Worm (Caenorhabditis elegans) whole organism, mixed stage, embryonic: ENCODE data around the gene arc-1.

ENCODE experiments used
- M03D4.4 ChIP-seq: sonication (generic microtip); optimal IDR thresholded peaks from 2 replicates; lab custom pipeline; 2017; ENCODE audit warnings: mild to moderate bottlenecking, missing genetic modification characterization, missing compliant biosample characterization
- bed-3 ChIP-seq: fragments of 200-800 bp; sonication (Bioruptor generic); optimal IDR thresholded peaks from 3 replicates; lab custom pipeline; 2018; ENCODE audit warnings: mild to moderate bottlenecking, missing genetic modification characterization, moderate library complexity, missing compliant biosample characterization
- blmp-1 ChIP-seq: fragments of 150-350 bp; optimal IDR thresholded peaks from 2 replicates; lab custom pipeline; 2014; ENCODE audit warnings: missing biosample characterization, missing genetic modification characterization
- ceh-39 ChIP-seq: fragments of 150-350 bp; optimal IDR thresholded peaks from 2 replicates; lab custom pipeline; 2014; ENCODE audit warnings: missing biosample characterization, missing genetic modification characterization
- ceh-43 ChIP-seq: fragments of 200-800 bp; sonication (Bioruptor generic); optimal IDR thresholded peaks from 2 replicates; lab custom pipeline; 2018; ENCODE audit warnings: mild to moderate bottlenecking, missing genetic modification characterization, moderate library complexity, missing compliant biosample characterization
- ceh-83 ChIP-seq: fragments of 200-800 bp; sonication (Bioruptor generic); optimal IDR thresholded peaks from 2 replicates; lab custom pipeline; 2018; ENCODE audit warnings: mild to moderate bottlenecking, missing genetic modification characterization, missing compliant biosample characterization
- ces-1 ChIP-seq: fragments of 150-350 bp; optimal IDR thresholded peaks from 2 replicates; lab custom pipeline; 2014; ENCODE audit warnings: missing biosample characterization, missing genetic modification reagents, missing genetic modification characterization
- cnd-1 ChIP-seq: fragments of 200-800 bp; sonication (Bioruptor generic); optimal IDR thresholded peaks from 2 replicates; lab custom pipeline; 2018; ENCODE audit warnings: mild to moderate bottlenecking, missing genetic modification characterization, missing compliant biosample characterization
- drap-1 ChIP-seq: fragments of 200-800 bp; sonication (Bioruptor generic); optimal IDR thresholded peaks from 3 replicates; lab custom pipeline; 2018; ENCODE audit warnings: mild to moderate bottlenecking, missing genetic modification characterization, missing compliant biosample characterization
- elt-1 ChIP-seq: sonication (generic microtip); optimal IDR thresholded peaks from 2 replicates; lab custom pipeline; 2017; ENCODE audit warnings: missing genetic modification characterization, mild to moderate bottlenecking, missing compliant biosample characterization, antibody characterized with exemption, moderate library complexity, borderline replicate concordance; ENCODE audit not compliant: insufficient read depth
- elt-3 ChIP-seq: fragments of 150-350 bp; optimal IDR thresholded peaks from 2 replicates; lab custom pipeline; 2014; ENCODE audit warnings: missing biosample characterization, missing genetic modification characterization
- flh-1 ChIP-seq: fragments of 200-800 bp; sonication (Bioruptor generic); optimal IDR thresholded peaks from 2 replicates; lab custom pipeline; 2018; ENCODE audit warnings: mild to moderate bottlenecking, missing genetic modification characterization, moderate library complexity, missing compliant biosample characterization
- ham-2 ChIP-seq: fragments of 200-800 bp; sonication (Bioruptor generic); optimal IDR thresholded peaks from 2 replicates; lab custom pipeline; 2018; ENCODE audit warnings: mild to moderate bottlenecking, missing genetic modification characterization, missing compliant biosample characterization
- hlh-1 ChIP-seq: fragments of 150-350 bp; optimal IDR thresholded peaks from 2 replicates; lab custom pipeline; 2014; ENCODE audit warnings: missing biosample characterization, missing genetic modification reagents, missing genetic modification characterization
- lin-13 ChIP-seq: fragments of 150-350 bp; optimal IDR thresholded peaks from 2 replicates; lab custom pipeline; 2014; ENCODE audit warnings: missing biosample characterization, missing genetic modification characterization
- lin-32 ChIP-seq: fragments of 200-800 bp; sonication (Bioruptor generic); optimal IDR thresholded peaks from 2 replicates; lab custom pipeline; 2018; ENCODE audit warnings: mild to moderate bottlenecking, missing genetic modification characterization, missing compliant biosample characterization
- lsy-2 ChIP-seq: fragments of 150-350 bp; optimal IDR thresholded peaks from 2 replicates; lab custom pipeline; 2014; ENCODE audit warnings: missing biosample characterization, missing genetic modification characterization
- mab-5 ChIP-seq: fragments of 150-350 bp; optimal IDR thresholded peaks from 2 replicates; lab custom pipeline; 2014; ENCODE audit warnings: missing biosample characterization, missing genetic modification characterization
- mep-1 ChIP-seq: fragments of 150-350 bp; optimal IDR thresholded peaks from 2 replicates; lab custom pipeline; 2017; ENCODE audit warnings: missing biosample characterization, missing genetic modification reagents, missing genetic modification characterization, inconsistent platforms
- nhr-12 ChIP-seq: fragments of 150-350 bp; optimal IDR thresholded peaks from 2 replicates; lab custom pipeline; 2014; ENCODE audit warnings: missing biosample characterization, missing genetic modification characterization
- nhr-2 ChIP-seq: fragments of 150-350 bp; optimal IDR thresholded peaks from 2 replicates; lab custom pipeline; 2014; ENCODE audit warnings: missing biosample characterization, missing genetic modification characterization
- nhr-237 ChIP-seq: fragments of 150-350 bp; optimal IDR thresholded peaks from 2 replicates; lab custom pipeline; 2014; ENCODE audit warnings: missing biosample characterization, missing genetic modification characterization
- nhr-28 ChIP-seq: fragments of 150-350 bp; optimal IDR thresholded peaks from 2 replicates; lab custom pipeline; 2014; ENCODE audit warnings: missing biosample characterization, missing genetic modification characterization
- nhr-76 ChIP-seq: sonication (generic microtip); optimal IDR thresholded peaks from 2 replicates; lab custom pipeline; 2017; ENCODE audit warnings: missing biosample characterization, missing genetic modification characterization
- snpc-4 ChIP-seq: fragments of 150-350 bp; optimal IDR thresholded peaks from 2 replicates; lab custom pipeline; 2014; ENCODE audit warnings: missing biosample characterization, missing genetic modification characterization
- sptf-1 ChIP-seq: sonication (generic microtip); optimal IDR thresholded peaks from 2 replicates; lab custom pipeline; 2017; ENCODE audit warnings: mild to moderate bottlenecking, missing genetic modification characterization, moderate library complexity, missing compliant biosample characterization
- tbx-8 ChIP-seq: fragments of 200-800 bp; sonication (Bioruptor generic); optimal IDR thresholded peaks from 2 replicates; lab custom pipeline; 2018; ENCODE audit warnings: mild to moderate bottlenecking, missing genetic modification characterization, moderate library complexity, missing compliant biosample characterization
- unc-120 ChIP-seq: sonication (generic microtip); optimal IDR thresholded peaks from 2 replicates; lab custom pipeline; 2017; ENCODE audit warnings: missing genetic modification characterization, missing compliant biosample characterization; ENCODE audit not compliant: poor library complexity, severe bottlenecking
- unc-39 ChIP-seq: fragments of 150-350 bp; optimal IDR thresholded peaks from 2 replicates; lab custom pipeline; 2014; ENCODE audit warnings: missing biosample characterization, missing genetic modification characterization
- unc-62 ChIP-seq: fragments of 150-350 bp; optimal IDR thresholded peaks from 2 replicates; lab custom pipeline; 2014; ENCODE audit warnings: missing biosample characterization, missing genetic modification reagents, missing genetic modification characterization
- zip-8 ChIP-seq: fragments of 150-350 bp; optimal IDR thresholded peaks from 2 replicates; lab custom pipeline; 2014; ENCODE audit warnings: missing biosample characterization, missing genetic modification characterization
- ztf-11 ChIP-seq: fragments of 150-350 bp; optimal IDR thresholded peaks from 2 replicates; lab custom pipeline; 2014; ENCODE audit warnings: missing biosample characterization, missing genetic modification characterization

The arc-1 gene

ce11 chrII:9677470-9677869, 2.7 kb downstream of the arc-1 start:
- TF ChIP-seq unc-39 (tag; lab: Kevin White, UChicago) = no peak
- TF ChIP-seq ztf-11 (tag; lab: Kevin White, UChicago) = no peak
- TF ChIP-seq ceh-83 (GFP tag; lab: Kevin White, UChicago) = no peak
- no peak for TF ChIP-seq M03D4.4
- TF ChIP-seq snpc-4 = no peak
- no peak for TF ChIP-seq elt-1 (tag; lab: Kevin White, UChicago)
- no peak for TF ChIP-seq nhr-76 (tag; lab: Kevin White, UChicago)
- no peak for TF ChIP-seq hlh-1 (tag; lab: Kevin White, UChicago)
- no peak for TF ChIP-seq ceh-39 (tag; lab: Kevin White, UChicago)
- no peak for TF ChIP-seq nhr-28
- TF ChIP-seq drap-1 = no peak
- no peak for TF ChIP-seq mab-5 (tag; lab: Kevin White, UChicago)

ce11 chrII:9679842-9680241, 5.1 kb downstream of the arc-1 start:
- TF ChIP-seq tbx-8 (no peak), lin-13 (no peak), unc-39 (tag; lab: Kevin White, UChicago) (no peak), snpc-4 (no peak), zip-8 (tag; lab: Kevin White, UChicago) (no peak), ztf-11 (tag; lab: Kevin White, UChicago) (no peak), cnd-1 (tag; lab: Kevin White, UChicago) (no peak), nhr-2 (tag; lab: Kevin White, UChicago) (no peak), elt-3 (tag; lab: Kevin White, UChicago) (no peak), ceh-43 (GFP tag; lab: Kevin White, UChicago) (no peak), nhr-28 (no peak), drap-1 (no peak), elt-1 (tag; lab: Kevin White, UChicago) (no peak)

ce11 chrII:9680493-9680892, 5.7 kb downstream of the arc-1 start, which contains the start of gene ZK1320.13:
ZK1320.13 (plus strand) TSS chrII:9680793.
- TF ChIP-seq blmp-1 (no peak), unc-62 (GFP tag; lab: Kevin White, UChicago) (no peak), sptf-1 (tag; lab: Kevin White, UChicago) (no peak), cnd-1 (tag; lab: Kevin White, UChicago) (no peak), nhr-76 (tag; lab: Kevin White, UChicago) (no peak), mep-1 (no peak), nhr-2 (tag; lab: Kevin White, UChicago) (no peak), nhr-237 (no peak), lin-32 (GFP tag; lab: Kevin White, UChicago) (no peak), bed-3 (GFP tag; lab: Kevin White, UChicago) (no peak), ceh-39 (tag; lab: Kevin White, UChicago) (no peak), unc-39 (tag; lab: Kevin White, UChicago) (no peak), nhr-28 (no peak), ztf-11 (tag; lab: Kevin White, UChicago) (no peak), unc-120 (tag; lab: Kevin White, UChicago) (no peak), hlh-1 (tag; lab: Kevin White, UChicago) (no peak)

- TF ChIP-seq ham-2 (GFP tag; lab: Kevin White, UChicago) (no peak), ces-1 (GFP tag; lab: Kevin White, UChicago) (peak; percentile 1), ztf-11 (tag; lab: Kevin White, UChicago) (no peak), lsy-2 (no peak), flh-1 (no peak), hlh-1 (tag; lab: Kevin White, UChicago) (no peak)
Measured at ce11 chrII:9682044-9682443, 7.3 kb downstream of the arc-1 start.

ce11 chrII:9684175-9684574, 9.4 kb downstream of the arc-1 start:
- no peak for TF ChIP-seq nhr-12 (tag; lab: Kevin White, UChicago)
- TF ChIP-seq ceh-39 (tag; lab: Kevin White, UChicago) = no peak
- no peak for TF ChIP-seq bed-3 (GFP tag; lab: Kevin White, UChicago)
- TF ChIP-seq ham-2 (GFP tag; lab: Kevin White, UChicago) = no peak
- TF ChIP-seq nhr-28 = no peak
- no peak for TF ChIP-seq ceh-43 (GFP tag; lab: Kevin White, UChicago)
- TF ChIP-seq unc-39 (tag; lab: Kevin White, UChicago) = no peak
- TF ChIP-seq cnd-1 (tag; lab: Kevin White, UChicago) = no peak
- TF ChIP-seq M03D4.4 = no peak
- no peak for TF ChIP-seq flh-1
- no peak for TF ChIP-seq mab-5 (tag; lab: Kevin White, UChicago)
- no peak for TF ChIP-seq lsy-2
